Fruit fly (Drosophila melanogaster): ENCODE data around the gene CG31088.

- TF ChIP-seq Eip78C (GFP tag) (no peak), Hr39 (GFP tag; optimal IDR thresholded peaks at IDR 0.05) (no peak)
Measured at dm6 chr3R:15963690-15964281, 13.0 kb upstream of the CG31088 start, which contains the start of the genes CG4287 and CG5516.
